Worm (Caenorhabditis elegans): ENCODE data around the gene madf-4.

DNA sequence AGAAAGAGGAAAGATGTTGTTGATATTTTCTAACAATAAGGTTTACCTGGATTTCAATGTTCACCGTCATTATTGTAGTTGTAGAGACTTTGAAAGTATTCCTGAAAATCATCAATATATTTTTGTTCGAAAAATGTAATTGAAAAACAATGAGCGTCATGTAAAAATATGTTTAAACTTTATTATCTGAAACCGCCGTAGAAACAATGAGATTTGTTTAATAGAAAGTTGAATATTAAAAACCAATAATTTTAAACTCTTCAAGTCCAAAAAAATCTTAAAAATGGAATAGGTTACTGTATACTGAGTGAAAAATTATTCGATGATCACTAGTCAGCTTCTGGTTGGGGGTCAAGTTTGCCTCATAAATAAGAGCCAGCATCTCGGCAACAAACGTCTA, 4.1 kb downstream of the madf-4 start, which contains the start of gene anmt-3:
- TF ChIP-seq ztf-1 (GFP tag; conservative IDR thresholded peaks at IDR 0.05) = no peak
- TF ChIP-seq unc-62 (GFP tag; optimal IDR thresholded peaks at IDR 0.05) = no peak
- TF ChIP-seq nhr-11 (tag; optimal IDR thresholded peaks at IDR 0.05) = no peak

All from whole organism, L2 larva.